Fruit fly (Drosophila melanogaster) Kc167 (cell line): ENCODE measurements around the gene Pif1.

Source experiments
- Myc ChIP-seq: fragments of >200 bp; optimal IDR thresholded peaks from 2 replicates; lab custom pipeline; 2017; ENCODE audit warnings: missing external identifiers
- Sin3A ChIP-seq: fragments of >200 bp; optimal IDR thresholded peaks from 2 replicates; lab custom pipeline; 2018; ENCODE audit warnings: missing external identifiers
- h ChIP-seq: fragments of >200 bp; optimal IDR thresholded peaks from 3 replicates; lab custom pipeline; 2018; ENCODE audit warnings: missing external identifiers
- psq ChIP-seq: fragments of >200 bp; optimal IDR thresholded peaks from 2 replicates; lab custom pipeline; 2017; ENCODE audit warnings: missing external identifiers
- ttk ChIP-seq: sonication (Bioruptor generic); optimal IDR thresholded peaks from 2 replicates; lab custom pipeline; 2017; ENCODE audit warnings: missing external identifiers

dm6 chr2L:3479697-3480442 lies 10.1 kb upstream of the Pif1 start:
- TF ChIP-seq Sin3A, result no peak
- TF ChIP-seq ttk (lab: Kevin White, UChicago), result no peak
- no peak for TF ChIP-seq psq (lab: Kevin White, UChicago)
- no peak for TF ChIP-seq h (lab: Kevin White, UChicago)
- no peak for TF ChIP-seq Myc
